Fruit fly (Drosophila melanogaster) whole organism, prepupa: ENCODE results near the gene Snap24.
A peak's percentile ranks its signal among the peaks of the same experiment; 100 is the strongest.

Source experiments
- Blimp-1 ChIP-seq: fragments of 200-800 bp; sonication (Bioruptor generic); optimal IDR thresholded peaks from 3 replicates; lab custom pipeline; 2017; ENCODE audit warnings: missing biosample characterization, missing genetic modification characterization, mild to moderate bottlenecking, moderate library complexity, missing genetic modification reagents
- CG10631 ChIP-seq: fragments of 200-800 bp; sonication (Bioruptor generic); optimal IDR thresholded peaks from 2 replicates; lab custom pipeline; 2016; ENCODE audit warnings: missing biosample characterization, missing genetic modification characterization
- CG11294 ChIP-seq: fragments of 200-800 bp; sonication (Bioruptor generic); IDR thresholded peaks from 2 replicates; pipeline ENCODE4 v1.3.6; 2022; ENCODE audit warnings: missing biosample characterization, missing genetic modification characterization
- CG11762 ChIP-seq: fragments of 200-800 bp; sonication (Bioruptor generic); optimal IDR thresholded peaks from 3 replicates; lab custom pipeline; 2016; ENCODE audit warnings: missing biosample characterization, missing genetic modification characterization; ENCODE audit not compliant: insufficient read depth
- CG15336 ChIP-seq: fragments of 200-800 bp; sonication (Bioruptor generic); IDR thresholded peaks from 2 replicates; pipeline ENCODE4 v1.3.6; 2022; ENCODE audit warnings: missing biosample characterization, missing genetic modification characterization
- CG16779 ChIP-seq: fragments of 200-800 bp; sonication (Bioruptor generic); optimal IDR thresholded peaks from 3 replicates; lab custom pipeline; 2017; ENCODE audit warnings: missing biosample characterization, mild to moderate bottlenecking, missing genetic modification characterization
- CG3032 ChIP-seq: fragments of 200-800 bp; optimal IDR thresholded peaks from 2 replicates; lab custom pipeline; 2019; ENCODE audit warnings: missing biosample characterization, mild to moderate bottlenecking, missing genetic modification characterization, moderate library complexity
- CG31627 ChIP-seq: fragments of 200-800 bp; sonication (Bioruptor generic); optimal IDR thresholded peaks from 3 replicates; lab custom pipeline; 2016; ENCODE audit warnings: missing biosample characterization, missing genetic modification characterization
- CG32006 ChIP-seq: fragments of 200-800 bp; sonication (Bioruptor generic); optimal IDR thresholded peaks from 3 replicates; lab custom pipeline; 2017; ENCODE audit warnings: missing biosample characterization, mild to moderate bottlenecking, missing genetic modification characterization
- CG34406 ChIP-seq: fragments of 200-800 bp; sonication (Bioruptor generic); optimal IDR thresholded peaks from 3 replicates; lab custom pipeline; 2016; ENCODE audit warnings: missing biosample characterization, missing genetic modification characterization
- CG3919 ChIP-seq: fragments of 200-800 bp; sonication (Bioruptor generic); optimal IDR thresholded peaks from 3 replicates; lab custom pipeline; 2016; ENCODE audit warnings: missing biosample characterization, missing genetic modification characterization
- CG4318 ChIP-seq: fragments of 200-800 bp; sonication (Bioruptor generic); optimal IDR thresholded peaks from 3 replicates; lab custom pipeline; 2017; ENCODE audit warnings: missing biosample characterization, mild to moderate bottlenecking, missing genetic modification characterization
- CG6854 ChIP-seq: fragments of 200-800 bp; sonication (Bioruptor generic); optimal IDR thresholded peaks from 2 replicates; lab custom pipeline; 2017; ENCODE audit warnings: missing biosample characterization, mild to moderate bottlenecking, missing genetic modification characterization
- CG8119 ChIP-seq: fragments of 200-800 bp; sonication (Bioruptor generic); IDR thresholded peaks from 3 replicates; pipeline ENCODE4 v1.3.6; 2022; ENCODE audit warnings: missing biosample characterization, missing genetic modification characterization
- CG8319 ChIP-seq: fragments of 200-800 bp; sonication (Bioruptor generic); optimal IDR thresholded peaks from 3 replicates; lab custom pipeline; 2016; ENCODE audit warnings: missing biosample characterization, missing genetic modification characterization
- CG8632 ChIP-seq: fragments of 200-800 bp; sonication (Bioruptor generic); optimal IDR thresholded peaks from 3 replicates; lab custom pipeline; 2016; ENCODE audit warnings: missing biosample characterization, missing genetic modification characterization
- CG9139 ChIP-seq: fragments of 200-800 bp; sonication (Bioruptor generic); optimal IDR thresholded peaks from 3 replicates; lab custom pipeline; 2017; ENCODE audit warnings: missing biosample characterization, mild to moderate bottlenecking, missing genetic modification characterization
- Eip78C ChIP-seq: fragments of 200-800 bp; sonication (Bioruptor generic); peaks from one replicate; lab custom pipeline; 2016; ENCODE audit warnings: missing biosample characterization, missing genetic modification characterization
- Ets96B ChIP-seq: fragments of 200-800 bp; optimal IDR thresholded peaks from 2 replicates; lab custom pipeline; 2019; ENCODE audit warnings: missing biosample characterization, mild to moderate bottlenecking, missing genetic modification characterization, moderate library complexity
- Lpt ChIP-seq: fragments of 200-800 bp; sonication (Bioruptor generic); optimal IDR thresholded peaks from 3 replicates; lab custom pipeline; 2016; ENCODE audit warnings: missing biosample characterization, missing genetic modification characterization
- OdsH ChIP-seq: fragments of 200-800 bp; sonication (Bioruptor generic); optimal IDR thresholded peaks from 3 replicates; lab custom pipeline; 2016; ENCODE audit warnings: missing biosample characterization, missing genetic modification characterization
- Sox14 ChIP-seq: fragments of 200-800 bp; sonication (Bioruptor generic); optimal IDR thresholded peaks from 3 replicates; lab custom pipeline; 2016; ENCODE audit warnings: missing biosample characterization, missing genetic modification characterization
- achi ChIP-seq: fragments of 200-800 bp; sonication (Bioruptor generic); optimal IDR thresholded peaks from 3 replicates; lab custom pipeline; 2016; ENCODE audit warnings: missing biosample characterization, missing genetic modification characterization
- dsx ChIP-seq: fragments of 200-800 bp; optimal IDR thresholded peaks from 3 replicates; lab custom pipeline; 2019; ENCODE audit warnings: missing biosample characterization, mild to moderate bottlenecking, missing genetic modification characterization, moderate library complexity; ENCODE audit not compliant: poor library complexity, severe bottlenecking
- eg ChIP-seq: fragments of 200-800 bp; sonication (Bioruptor generic); IDR thresholded peaks from 3 replicates; pipeline ENCODE4 v1.3.6; 2022; ENCODE audit warnings: missing biosample characterization, missing genetic modification characterization
- esn ChIP-seq: fragments of 200-800 bp; sonication (Bioruptor generic); optimal IDR thresholded peaks from 2 replicates; lab custom pipeline; 2016; ENCODE audit warnings: missing biosample characterization, mild to moderate bottlenecking, missing genetic modification characterization, moderate library complexity
- fd59A ChIP-seq: fragments of 200-800 bp; sonication (Bioruptor generic); optimal IDR thresholded peaks from 2 replicates; lab custom pipeline; 2017; ENCODE audit warnings: missing biosample characterization, mild to moderate bottlenecking, missing genetic modification characterization, missing genetic modification reagents
- fd85E ChIP-seq: fragments of 200-800 bp; sonication (Bioruptor generic); optimal IDR thresholded peaks from 3 replicates; lab custom pipeline; 2016; ENCODE audit warnings: missing biosample characterization, missing genetic modification characterization
- fkh ChIP-seq: fragments of 200-800 bp; sonication (Bioruptor generic); optimal IDR thresholded peaks from 3 replicates; lab custom pipeline; 2017; ENCODE audit warnings: missing biosample characterization, mild to moderate bottlenecking, missing genetic modification characterization, moderate library complexity
- pdm3 ChIP-seq: fragments of 200-800 bp; sonication (Bioruptor generic); optimal IDR thresholded peaks from 3 replicates; lab custom pipeline; 2016; ENCODE audit warnings: missing biosample characterization, missing genetic modification characterization
- salr ChIP-seq, 2 experiments: fragments of 200-800 bp; sonication (Bioruptor generic); optimal IDR thresholded peaks; 3 replicates each; lab custom pipeline; 2016 to 2018; ENCODE audit warnings: missing biosample characterization in 2 of 2, missing genetic modification characterization in 2 of 2, mild to moderate bottlenecking in 1 of 2
- spab ChIP-seq: fragments of 200-800 bp; sonication (Bioruptor generic); optimal IDR thresholded peaks from 2 replicates; lab custom pipeline; 2017; ENCODE audit warnings: missing biosample characterization, mild to moderate bottlenecking, missing genetic modification characterization, missing genetic modification reagents
- ss ChIP-seq, 2 experiments: fragments of 200-800 bp; sonication (Bioruptor generic); optimal IDR thresholded peaks; 2 replicates in 1 of 2; 3 replicates in 1 of 2; lab custom pipeline; 2017 to 2018; ENCODE audit warnings: mild to moderate bottlenecking in 2 of 2, missing biosample characterization in 2 of 2, missing genetic modification characterization in 2 of 2, moderate library complexity in 1 of 2
- svp ChIP-seq: fragments of 200-800 bp; sonication (Bioruptor generic); peaks from one replicate; lab custom pipeline; 2016; ENCODE audit warnings: missing biosample characterization, missing genetic modification characterization

Snap24 gene

DNA sequence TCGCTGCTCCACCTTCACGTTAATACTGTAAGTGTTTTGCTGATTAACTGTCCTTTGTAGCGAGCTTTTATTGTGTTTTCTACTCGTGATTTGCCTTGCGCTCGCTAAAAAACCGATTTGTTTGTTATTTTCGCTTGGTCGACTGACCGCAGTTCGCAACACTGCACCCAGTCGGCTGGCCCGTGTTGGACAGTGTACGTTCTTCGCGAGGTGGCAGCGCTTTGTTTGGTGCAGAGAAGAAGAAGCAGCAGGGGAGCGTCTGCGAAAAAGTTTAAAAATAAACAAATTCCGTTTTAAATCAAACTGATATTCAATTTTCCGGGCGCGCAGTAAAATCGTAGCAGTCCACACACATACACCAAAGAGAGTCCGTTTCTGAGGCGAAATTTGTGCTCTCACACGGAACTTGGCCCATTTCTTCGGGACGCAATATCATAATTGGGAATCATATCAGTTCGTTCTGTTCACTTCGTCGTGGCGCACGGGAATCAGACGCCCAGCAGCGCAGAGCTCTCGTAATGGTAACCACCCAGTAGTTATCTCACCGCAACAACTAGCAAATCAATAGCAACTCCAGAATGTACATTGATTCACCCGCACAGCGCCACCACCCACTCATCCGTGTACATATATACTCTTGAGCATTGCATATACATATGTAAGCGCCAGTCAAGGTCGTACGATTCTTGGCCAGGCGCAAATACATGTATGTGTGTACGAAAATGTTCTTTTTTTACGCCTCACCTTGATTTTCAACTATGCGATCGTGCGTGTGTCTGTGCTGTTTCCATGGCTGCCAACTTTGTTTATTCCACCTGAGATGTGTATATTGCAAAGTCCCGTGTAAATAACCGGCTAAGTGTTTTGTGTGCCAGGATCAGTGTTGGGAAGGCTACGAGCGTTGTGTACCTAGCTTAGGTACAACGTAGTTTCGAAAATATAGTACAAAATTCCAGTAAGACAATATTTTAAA lies 5.0 kb upstream of the Snap24 start, which contains the start of gene Naa80 (continued):
- peak; percentile 40 for TF ChIP-seq CG34406 (GFP tag; lab: Kevin White, UChicago)
- peak; percentile 20 for TF ChIP-seq fd59A (GFP tag; lab: Kevin White, UChicago)
- no peak for TF ChIP-seq CG16779 (tag; lab: Kevin White, UChicago)
- TF ChIP-seq ss (GFP tag; optimal IDR thresholded peaks at IDR 0.05; lab: Kevin White, UChicago) = peak; percentile 47 to 65
- TF ChIP-seq CG10631 (GFP tag; lab: Kevin White, UChicago) = peak; percentile 75
- no peak for TF ChIP-seq CG11762 (GFP tag; lab: Kevin White, UChicago)
- peak; percentile 35 for TF ChIP-seq Lpt (GFP tag; lab: Kevin White, UChicago)
- peak in 1 of 2 experiments; percentile 56 for TF ChIP-seq salr (GFP tag; optimal IDR thresholded peaks at IDR 0.05; lab: Kevin White, UChicago)
- TF ChIP-seq fd85E (GFP tag; lab: Kevin White, UChicago) = no peak
- TF ChIP-seq CG8319 (GFP tag; lab: Kevin White, UChicago) = peak; percentile 8
- TF ChIP-seq CG6854 = no peak
- no peak for TF ChIP-seq CG32006 (GFP tag; lab: Kevin White, UChicago)
- peak; percentile 46 for TF ChIP-seq CG8632 (GFP tag; lab: Kevin White, UChicago)
- no peak for TF ChIP-seq CG8119
- TF ChIP-seq svp (GFP tag; lab: Kevin White, UChicago) = no peak
- peak; percentile 79 for TF ChIP-seq CG31627
- peak; percentile 71 for TF ChIP-seq CG3919 (GFP tag; lab: Kevin White, UChicago)
- TF ChIP-seq CG11294 (GFP tag; lab: Robert Waterston, UW) = no peak
- TF ChIP-seq Blimp-1 (GFP tag; lab: Kevin White, UChicago) = no peak
- peak; percentile 40; the same call in 1 of the 2 replicates for TF ChIP-seq CG15336 (GFP tag; lab: Robert Waterston, UW)
- no peak for TF ChIP-seq CG4318 (GFP tag; lab: Kevin White, UChicago)
- TF ChIP-seq dsx (GFP tag; lab: Kevin White, UChicago) = peak; percentile 50
- TF ChIP-seq spab (GFP tag; lab: Kevin White, UChicago) = peak; percentile 28
- TF ChIP-seq, all 60 proteins: peak for 37

dm6 chr3R:9759360-9760191 lies 3.4 kb downstream of the Snap24 start, which contains the start of gene Mpi:
TSS of gene Mpi (plus strand) at chr3R:9759622.
- no peak for TF ChIP-seq pdm3
- TF ChIP-seq OdsH = no peak
- TF ChIP-seq fkh = no peak
- 0 out of 3 replicates have a peak, but pooled peaks have one; percentile 23 for TF ChIP-seq CG8119
- no peak for TF ChIP-seq achi (GFP tag; lab: Kevin White, UChicago)
- no peak for TF ChIP-seq CG32006 (GFP tag; lab: Kevin White, UChicago)
- no peak for TF ChIP-seq Sox14
- TF ChIP-seq svp (GFP tag; lab: Kevin White, UChicago) = peak; percentile 98
- TF ChIP-seq Ets96B (tag; lab: Kevin White, UChicago) = no peak
- TF ChIP-seq CG9139 (GFP tag; lab: Kevin White, UChicago) = no peak
- TF ChIP-seq dsx (GFP tag; lab: Kevin White, UChicago) = no peak
- TF ChIP-seq CG11294 (GFP tag; lab: Robert Waterston, UW) = no peak
- TF ChIP-seq Eip78C (GFP tag; lab: Kevin White, UChicago) = no peak
- TF ChIP-seq CG3032 = peak; percentile 36
- peak; percentile 34 for TF ChIP-seq esn (GFP tag; lab: Kevin White, UChicago)
- 0 out of 3 replicates have a peak, but pooled peaks have one; percentile 30 for TF ChIP-seq eg (GFP tag; lab: Robert Waterston, UW)
